Fruit fly (Drosophila melanogaster) whole organism, adult: ENCODE results near the gene Cyp6d4.

Source experiments
- CG11617 ChIP-seq: fragments of 200-800 bp; sonication (Bioruptor generic); optimal IDR thresholded peaks from 2 replicates; lab custom pipeline; 2017; ENCODE audit warnings: mild to moderate bottlenecking, missing biosample characterization, missing genetic modification reagents, missing genetic modification characterization
- CG12768 ChIP-seq: fragments of 200-800 bp; sonication (Bioruptor generic); optimal IDR thresholded peaks from 2 replicates; lab custom pipeline; 2017; ENCODE audit warnings: missing biosample characterization, missing genetic modification characterization, mild to moderate bottlenecking, moderate library complexity, missing genetic modification reagents
- CG14711 ChIP-seq: fragments of 200-800 bp; sonication (Bioruptor generic); optimal IDR thresholded peaks from 2 replicates; lab custom pipeline; 2018; ENCODE audit warnings: missing biosample characterization, mild to moderate bottlenecking, missing genetic modification characterization, moderate library complexity
- CG1620 ChIP-seq: fragments of 200-800 bp; sonication (Bioruptor generic); optimal IDR thresholded peaks from 2 replicates; lab custom pipeline; 2016; ENCODE audit warnings: missing biosample characterization, missing genetic modification characterization
- CG33017 ChIP-seq: fragments of 200-800 bp; sonication (Bioruptor generic); optimal IDR thresholded peaks from 2 replicates; lab custom pipeline; 2018; ENCODE audit warnings: missing biosample characterization, mild to moderate bottlenecking, missing genetic modification characterization, moderate library complexity
- CG5204 ChIP-seq: fragments of 200-800 bp; sonication (Bioruptor generic); optimal IDR thresholded peaks from 2 replicates; lab custom pipeline; 2016; ENCODE audit warnings: missing biosample characterization, missing genetic modification characterization
- CG7045 ChIP-seq: fragments of 200-800 bp; sonication (Bioruptor generic); optimal IDR thresholded peaks from 2 replicates; lab custom pipeline; 2017; ENCODE audit warnings: missing biosample characterization, mild to moderate bottlenecking, missing genetic modification characterization
- CG7101 ChIP-seq: fragments of 200-800 bp; sonication (Bioruptor generic); optimal IDR thresholded peaks from 2 replicates; lab custom pipeline; 2018; ENCODE audit warnings: missing biosample characterization, mild to moderate bottlenecking, missing genetic modification characterization, moderate library complexity
- Clk ChIP-seq: fragments of 200-800 bp; sonication (Bioruptor generic); optimal IDR thresholded peaks from 2 replicates; lab custom pipeline; 2017; ENCODE audit warnings: missing biosample characterization, missing genetic modification characterization
- Crg-1 ChIP-seq: fragments of 200-800 bp; sonication (Bioruptor generic); optimal IDR thresholded peaks from 2 replicates; lab custom pipeline; 2016; ENCODE audit warnings: missing biosample characterization, missing genetic modification characterization
- Hr96 ChIP-seq: fragments of 200-800 bp; sonication (Bioruptor generic); optimal IDR thresholded peaks from 2 replicates; lab custom pipeline; 2016; ENCODE audit warnings: missing biosample characterization, missing genetic modification characterization
- Mnt ChIP-seq: fragments of 200-800 bp; sonication (Bioruptor generic); optimal IDR thresholded peaks from 2 replicates; lab custom pipeline; 2016; ENCODE audit warnings: missing biosample characterization, mild to moderate bottlenecking, missing genetic modification characterization
- bab1 ChIP-seq: fragments of 200-800 bp; sonication (Bioruptor generic); optimal IDR thresholded peaks from 3 replicates; lab custom pipeline; 2019; ENCODE audit warnings: missing biosample characterization, mild to moderate bottlenecking, missing genetic modification characterization, moderate library complexity
- cic ChIP-seq: fragments of 200-800 bp; sonication (Bioruptor generic); optimal IDR thresholded peaks from 2 replicates; lab custom pipeline; 2017; ENCODE audit warnings: missing biosample characterization, mild to moderate bottlenecking, missing genetic modification characterization, moderate library complexity
- cnc ChIP-seq, 2 experiments: fragments of >200 bp; optimal IDR thresholded peaks; 2 replicates each; lab custom pipeline; 2017
- kay ChIP-seq: fragments of 200-800 bp; sonication (Bioruptor generic); peaks from one replicate; lab custom pipeline; 2016; ENCODE audit warnings: missing biosample characterization, missing genetic modification characterization, borderline replicate concordance
- ovo ChIP-seq: fragments of 200-800 bp; sonication (Bioruptor generic); optimal IDR thresholded peaks from 2 replicates; lab custom pipeline; 2016; ENCODE audit warnings: missing biosample characterization, missing genetic modification characterization
- pad ChIP-seq: fragments of 200-800 bp; sonication (Bioruptor generic); optimal IDR thresholded peaks from 3 replicates; lab custom pipeline; 2017; ENCODE audit warnings: missing biosample characterization, missing genetic modification characterization, mild to moderate bottlenecking, moderate library complexity, missing genetic modification reagents
- tj ChIP-seq: fragments of 200-800 bp; sonication (Bioruptor generic); optimal IDR thresholded peaks from 3 replicates; lab custom pipeline; 2017; ENCODE audit warnings: missing biosample characterization, mild to moderate bottlenecking, missing genetic modification characterization, moderate library complexity
- toe ChIP-seq: fragments of 200-800 bp; sonication (Bioruptor generic); optimal IDR thresholded peaks from 2 replicates; lab custom pipeline; 2016; ENCODE audit warnings: missing biosample characterization, missing genetic modification characterization

The Cyp6d4 gene

DNA sequence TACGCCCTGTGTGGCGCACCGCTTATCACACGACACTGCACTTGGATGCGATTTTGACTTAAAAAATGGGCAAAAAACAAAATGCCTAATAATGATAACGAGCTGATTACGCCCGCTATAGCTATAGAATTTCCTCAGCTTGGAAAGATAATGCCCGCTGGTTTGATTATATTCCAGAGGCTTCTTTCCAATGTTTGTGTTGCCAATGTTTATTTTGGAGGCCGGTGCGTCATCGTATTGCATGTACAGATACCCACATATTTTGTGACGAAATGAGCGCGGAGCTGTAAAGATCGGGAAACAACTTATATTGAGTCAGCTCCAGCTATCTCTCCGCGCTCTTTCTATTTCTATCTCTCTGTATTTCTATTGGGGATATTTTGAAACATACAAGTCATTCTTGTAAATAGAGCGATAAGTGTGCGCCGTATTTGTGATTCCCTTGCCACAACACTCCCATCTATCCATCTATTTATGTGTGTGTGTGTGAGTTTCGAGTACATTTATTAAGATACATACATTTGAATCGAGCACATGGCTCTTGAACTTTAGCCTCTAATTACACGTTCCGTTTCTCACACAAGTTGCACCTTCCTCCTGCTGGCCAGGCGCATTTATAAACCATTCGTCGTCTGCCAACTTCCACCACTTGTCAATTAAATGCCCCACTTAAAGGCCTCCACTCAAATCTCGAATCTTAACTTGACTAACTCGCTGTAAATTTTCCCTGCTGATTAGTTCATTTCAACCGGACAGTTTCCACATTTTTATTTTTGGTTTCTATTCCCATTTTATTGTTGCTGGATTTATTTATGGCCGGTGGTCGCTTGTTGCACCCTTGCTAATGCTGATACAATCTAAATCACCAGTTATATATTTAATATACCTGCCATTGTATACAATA lies 13.8 kb upstream of the Cyp6d4 start:
- TF ChIP-seq CG33017 (tag; lab: Kevin White, UChicago) (peak; percentile 3), Clk (GFP tag; lab: Kevin White, UChicago) (peak; percentile 0), bab1 (GFP tag; lab: Kevin White, UChicago) (no peak), Hr96 (GFP tag; lab: Kevin White, UChicago) (peak; percentile 21), ovo (GFP tag; lab: Kevin White, UChicago) (no peak), CG7045 (GFP tag; lab: Kevin White, UChicago) (peak; percentile 41), CG7101 (tag; lab: Kevin White, UChicago) (peak; percentile 23), cic (GFP tag; lab: Kevin White, UChicago) (peak; percentile 73), toe (GFP tag; lab: Kevin White, UChicago) (no peak), Crg-1 (GFP tag; lab: Kevin White, UChicago) (no peak), CG11617 (no peak), pad (GFP tag; lab: Kevin White, UChicago) (no peak), kay (peak; percentile 95), Mnt (GFP tag; lab: Kevin White, UChicago) (peak; percentile 14), CG1620 (GFP tag; lab: Kevin White, UChicago) (no peak), CG12768 (GFP tag; lab: Kevin White, UChicago) (peak; percentile 60), CG14711 (no peak), cnc (optimal IDR thresholded peaks at IDR 0.05; lab: Kevin White, UChicago) (peak; percentile 13 to 91), CG5204 (no peak), tj (GFP tag; lab: Kevin White, UChicago) (no peak)

DNA sequence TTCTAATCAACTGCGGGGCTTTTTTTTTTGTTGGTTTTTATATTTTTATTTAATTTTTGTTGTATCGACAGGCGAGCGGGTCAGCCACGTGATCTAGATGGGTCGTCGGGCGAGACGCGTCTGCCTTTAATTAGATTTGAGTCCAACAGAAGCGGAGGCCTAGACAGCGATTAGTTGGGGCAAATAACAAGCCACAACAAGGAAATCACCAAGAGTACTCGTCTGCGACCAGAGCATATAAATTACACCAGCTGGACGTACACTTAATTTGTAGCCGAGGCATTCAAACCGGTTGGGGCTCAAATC lies 13.2 kb upstream of the Cyp6d4 start:
- TF ChIP-seq toe (GFP tag; lab: Kevin White, UChicago) (no peak), Hr96 (GFP tag; lab: Kevin White, UChicago) (no peak), pad (GFP tag; lab: Kevin White, UChicago) (no peak), CG5204 (no peak), Clk (GFP tag; lab: Kevin White, UChicago) (no peak), ovo (GFP tag; lab: Kevin White, UChicago) (no peak), cic (GFP tag; lab: Kevin White, UChicago) (no peak), bab1 (GFP tag; lab: Kevin White, UChicago) (no peak), CG14711 (no peak), CG7101 (tag; lab: Kevin White, UChicago) (no peak), kay (no peak), Crg-1 (GFP tag; lab: Kevin White, UChicago) (no peak)

DNA sequence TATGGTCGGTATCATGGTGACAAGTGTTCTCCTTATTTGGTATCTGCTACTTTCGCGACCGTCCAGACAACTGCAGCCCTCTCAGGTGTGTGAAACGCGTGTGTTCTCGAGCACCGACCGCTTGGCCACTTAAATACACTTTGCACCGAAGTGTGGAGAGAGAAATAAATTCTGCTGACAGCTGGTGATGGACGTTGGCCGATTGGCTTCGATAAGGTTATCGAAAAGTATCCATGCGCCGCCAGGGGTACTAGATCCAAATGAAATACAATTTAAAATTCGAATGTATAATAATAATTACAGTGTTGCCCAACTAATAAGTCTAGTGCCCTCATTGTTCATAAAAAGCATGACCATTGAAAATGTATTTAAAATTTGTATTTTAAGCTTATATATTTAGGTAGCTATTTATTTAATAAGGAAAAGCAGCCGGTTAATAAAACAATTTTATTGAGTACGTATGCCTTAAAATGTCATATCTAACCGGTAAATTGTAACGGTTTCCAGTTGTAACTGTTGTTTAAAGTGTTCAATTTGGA lies 11.7 kb upstream of the Cyp6d4 start, which contains the start of the genes Gclm and CG17625:
Gclm (minus strand) TSS at position 175 of the 539 bp plus-strand sequence.
CG17625 (plus strand) TSS at position 514 of the 539 bp plus-strand sequence.
- peak; percentile 55 for TF ChIP-seq Hr96 (GFP tag; lab: Kevin White, UChicago)
- no peak for TF ChIP-seq Clk (GFP tag; lab: Kevin White, UChicago)
- peak; percentile 49 for TF ChIP-seq CG14711
- TF ChIP-seq CG1620 (GFP tag; lab: Kevin White, UChicago) = peak; percentile 38
- no peak for TF ChIP-seq cnc (optimal IDR thresholded peaks at IDR 0.05; lab: Kevin White, UChicago)
- peak; percentile 59 for TF ChIP-seq toe (GFP tag; lab: Kevin White, UChicago)
- TF ChIP-seq ovo (GFP tag; lab: Kevin White, UChicago) = peak; percentile 28
- TF ChIP-seq CG5204 = peak; percentile 52
- peak; percentile 46 for TF ChIP-seq tj (GFP tag; lab: Kevin White, UChicago)
- no peak for TF ChIP-seq kay
- peak; percentile 64 for TF ChIP-seq CG33017 (tag; lab: Kevin White, UChicago)
- TF ChIP-seq Crg-1 (GFP tag; lab: Kevin White, UChicago) = no peak
- TF ChIP-seq Mnt (GFP tag; lab: Kevin White, UChicago) = peak; percentile 86
- TF ChIP-seq cic (GFP tag; lab: Kevin White, UChicago) = peak; percentile 50
- TF ChIP-seq CG12768 (GFP tag; lab: Kevin White, UChicago) = peak; percentile 76
- TF ChIP-seq CG7101 (tag; lab: Kevin White, UChicago) = peak; percentile 73
- TF ChIP-seq CG7045 (GFP tag; lab: Kevin White, UChicago) = peak; percentile 38
- peak; percentile 45 for TF ChIP-seq CG11617
- TF ChIP-seq bab1 (GFP tag; lab: Kevin White, UChicago) = peak; percentile 80
- TF ChIP-seq pad (GFP tag; lab: Kevin White, UChicago) = peak; percentile 30

DNA sequence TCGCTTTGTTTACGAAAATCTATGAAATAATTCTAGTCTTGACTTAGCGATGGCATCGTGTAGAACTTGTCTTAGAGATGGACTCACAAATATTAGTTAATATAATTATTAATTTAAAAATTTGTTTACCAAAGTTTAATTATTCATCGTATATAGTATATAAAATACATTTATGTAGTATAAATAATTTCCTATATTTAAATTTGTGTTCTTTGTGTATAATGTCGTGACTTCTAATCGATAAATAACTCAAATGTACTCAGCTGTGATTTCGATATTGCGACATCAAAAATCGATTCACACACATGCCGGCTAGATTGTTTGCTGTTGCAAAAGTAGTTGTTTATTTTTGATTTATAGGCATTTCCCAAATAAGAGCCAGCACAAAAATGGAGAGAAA lies 7.8 kb upstream of the Cyp6d4 start, which contains the start of the genes wfs1 and Nup133:
wfs1 (minus strand) TSS at position 70 of the 400 bp plus-strand sequence.
Nup133 (plus strand) TSS at position 297 of the 400 bp plus-strand sequence.
- peak; percentile 17 for TF ChIP-seq Mnt (GFP tag; lab: Kevin White, UChicago)
- TF ChIP-seq tj (GFP tag; lab: Kevin White, UChicago) = peak; percentile 39
- peak; percentile 51 for TF ChIP-seq pad (GFP tag; lab: Kevin White, UChicago)
- peak; percentile 8 for TF ChIP-seq CG1620 (GFP tag; lab: Kevin White, UChicago)
- peak; percentile 28 for TF ChIP-seq toe (GFP tag; lab: Kevin White, UChicago)
- TF ChIP-seq cic (GFP tag; lab: Kevin White, UChicago) = no peak
- no peak for TF ChIP-seq cnc (optimal IDR thresholded peaks at IDR 0.05; lab: Kevin White, UChicago)
- TF ChIP-seq Clk (GFP tag; lab: Kevin White, UChicago) = no peak
- TF ChIP-seq ovo (GFP tag; lab: Kevin White, UChicago) = peak; percentile 12
- no peak for TF ChIP-seq Hr96 (GFP tag; lab: Kevin White, UChicago)
- TF ChIP-seq CG11617 = peak; percentile 77
- peak; percentile 90 for TF ChIP-seq CG7101 (tag; lab: Kevin White, UChicago)
- TF ChIP-seq CG14711 = peak; percentile 82
- TF ChIP-seq CG7045 (GFP tag; lab: Kevin White, UChicago) = peak; percentile 66
- no peak for TF ChIP-seq kay
- TF ChIP-seq Crg-1 (GFP tag; lab: Kevin White, UChicago) = peak; percentile 26
- peak; percentile 51 for TF ChIP-seq CG12768 (GFP tag; lab: Kevin White, UChicago)
- TF ChIP-seq CG33017 (tag; lab: Kevin White, UChicago) = peak; percentile 66
- peak; percentile 80 for TF ChIP-seq bab1 (GFP tag; lab: Kevin White, UChicago)
- no peak for TF ChIP-seq CG5204
